Fruit fly (Drosophila melanogaster): Measurements from ENCODE around the gene CG7246.

CG7246 gene

dm6 chrX:9118961-9119633, 38.2 kb upstream of the CG7246 start (continued):
- peak; percentile 58 for TF ChIP-seq Med (GFP tag)
- peak; percentile 67 for TF ChIP-seq CG10979 (tag; optimal IDR thresholded peaks at IDR 0.05)
- peak; percentile 10 for TF ChIP-seq fd64A (GFP tag; optimal IDR thresholded peaks at IDR 0.05)
- TF ChIP-seq lmd (GFP tag; IDR thresholded peaks at IDR 0.05): peak; percentile 57
- TF ChIP-seq nau (GFP tag; optimal IDR thresholded peaks at IDR 0.05): peak; percentile 49
- no peak for TF ChIP-seq knrl (GFP tag; IDR thresholded peaks at IDR 0.05; ENCODE audit: partially characterized antibody)
- TF ChIP-seq GATAe (GFP tag; conservative IDR thresholded peaks at IDR 0.05): no peak
- TF ChIP-seq CG15696 (tag; optimal IDR thresholded peaks at IDR 0.05): peak; percentile 5
- peak; percentile 53 for TF ChIP-seq Ptx1 (GFP tag; IDR thresholded peaks at IDR 0.05)
- no peak for TF ChIP-seq ash1 (GFP tag; optimal IDR thresholded peaks at IDR 0.05)
- TF ChIP-seq CG5180 (GFP tag; optimal IDR thresholded peaks at IDR 0.05): peak; percentile 97
- no peak for TF ChIP-seq CG17568 (GFP tag; optimal IDR thresholded peaks at IDR 0.05)
- no peak for TF ChIP-seq Hr3 (GFP tag; optimal IDR thresholded peaks at IDR 0.05)
- TF ChIP-seq scrt (GFP tag; optimal IDR thresholded peaks at IDR 0.05): peak; percentile 12
- TF ChIP-seq Pdp1 (GFP tag; optimal IDR thresholded peaks at IDR 0.05): peak; percentile 12 to 17
- TF ChIP-seq CG4820 (GFP tag; optimal IDR thresholded peaks at IDR 0.05): peak; percentile 36
- TF ChIP-seq Blimp-1 (GFP tag; optimal IDR thresholded peaks at IDR 0.05): peak; percentile 65
- no peak for TF ChIP-seq CG10654 (GFP tag; optimal IDR thresholded peaks at IDR 0.05)
- TF ChIP-seq Max (GFP tag; optimal IDR thresholded peaks at IDR 0.05): peak; percentile 22
- no peak for TF ChIP-seq oc (tag; optimal IDR thresholded peaks at IDR 0.05)
- peak; percentile 33 for TF ChIP-seq Fer3 (tag; optimal IDR thresholded peaks at IDR 0.05)
- TF ChIP-seq sug (tag; optimal IDR thresholded peaks at IDR 0.05): peak; percentile 12
- peak; percentile 12 for TF ChIP-seq Antp (GFP tag; optimal IDR thresholded peaks at IDR 0.05)
- TF ChIP-seq CG6813 (GFP tag; optimal IDR thresholded peaks at IDR 0.05): peak; percentile 14
- TF ChIP-seq fd96Cb (tag; optimal IDR thresholded peaks at IDR 0.05): peak; percentile 68
- TF ChIP-seq Taf1 (GFP tag; IDR thresholded peaks at IDR 0.05): no peak
- no peak for TF ChIP-seq Ada2b (GFP tag; IDR thresholded peaks at IDR 0.05)
- no peak for TF ChIP-seq row (GFP tag; IDR thresholded peaks at IDR 0.05)
- TF ChIP-seq so (GFP tag; IDR thresholded peaks at IDR 0.05): peak; percentile 32; the same call in 1 of the 3 replicates
- TF ChIP-seq CG17359 (tag; optimal IDR thresholded peaks at IDR 0.05): peak; percentile 53
- TF ChIP-seq bcd (GFP tag; optimal IDR thresholded peaks at IDR 0.05): peak; percentile 47
- peak in 1 of 2 experiments; percentile 6 for TF ChIP-seq chif (GFP tag; optimal IDR thresholded peaks at IDR 0.05)
- TF ChIP-seq vnd (GFP tag; IDR thresholded peaks at IDR 0.05; ENCODE audit: partially characterized antibody): no peak
- no peak for TF ChIP-seq CG18476 (GFP tag; optimal IDR thresholded peaks at IDR 0.05)
- peak; percentile 69 for TF ChIP-seq tap (tag; optimal IDR thresholded peaks at IDR 0.05)
- TF ChIP-seq Sox100B (GFP tag; optimal IDR thresholded peaks at IDR 0.05): peak; percentile 55
- TF ChIP-seq Fer1 (GFP tag; optimal IDR thresholded peaks at IDR 0.05): peak; percentile 59
- TF ChIP-seq CG12155 (GFP tag; optimal IDR thresholded peaks at IDR 0.05): peak; percentile 9
- TF ChIP-seq trem (tag; optimal IDR thresholded peaks at IDR 0.05): peak; percentile 29
- TF ChIP-seq CG12299 (tag; optimal IDR thresholded peaks at IDR 0.05): no peak
- peak; percentile 24 for TF ChIP-seq CG6654 (GFP tag; optimal IDR thresholded peaks at IDR 0.05)
- peak; percentile 54 for TF ChIP-seq CG4424 (GFP tag; optimal IDR thresholded peaks at IDR 0.05)
- no peak for TF ChIP-seq CG12236 (GFP tag; optimal IDR thresholded peaks at IDR 0.05)
- peak in 1 of 2 experiments; percentile 35 for TF ChIP-seq dpn (GFP tag; optimal IDR thresholded peaks at IDR 0.05)
- peak; percentile 18 to 64 for TF ChIP-seq bsh (GFP tag; optimal IDR thresholded peaks at IDR 0.05)
- peak; percentile 44; the same call in 1 of the 2 replicates for TF ChIP-seq Xrp1 (GFP tag; IDR thresholded peaks at IDR 0.05)
- TF ChIP-seq CG10462 (GFP tag; optimal IDR thresholded peaks at IDR 0.05): no peak
- TF ChIP-seq aop (GFP tag; IDR thresholded peaks at IDR 0.05): no peak
- TF ChIP-seq CG11247 (GFP tag; IDR thresholded peaks at IDR 0.05): no peak
